Worm (Caenorhabditis elegans): ENCODE measurements around the gene glb-33.

glb-33 gene

DNA sequence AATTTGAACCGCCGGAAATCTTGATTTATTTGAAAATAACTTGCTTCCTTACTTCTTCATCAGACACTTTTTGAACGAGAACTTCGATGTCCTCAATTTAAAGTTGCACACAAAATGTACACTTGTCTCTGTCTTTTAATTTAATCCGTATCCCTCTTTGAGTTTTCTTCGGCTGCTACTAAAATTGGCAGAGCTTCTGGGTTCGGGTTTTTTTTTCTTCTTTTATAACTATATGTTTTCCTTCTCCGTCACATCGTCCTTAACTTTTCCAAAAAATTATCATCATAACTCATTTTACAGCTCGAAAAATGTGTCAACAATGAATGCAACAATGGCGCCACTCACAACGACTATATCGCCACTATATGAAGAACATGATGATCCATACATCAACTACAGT lies at the start of gene glb-33:
TSS of gene glb-33 (plus strand) at position 301 of the 400 bp plus-strand sequence.
- TF ChIP-seq C06A6.2 (GFP tag; conservative IDR thresholded peaks at IDR 0.05) (no peak), sea-2 (GFP tag; IDR thresholded peaks at IDR 0.05) (no peak), Y56A3A.18 (GFP tag; IDR thresholded peaks at IDR 0.05) (no peak), B0261.1 (tag; optimal IDR thresholded peaks at IDR 0.05) (no peak), efl-1 (GFP tag; optimal IDR thresholded peaks at IDR 0.05) (no peak), attf-5 (GFP tag; optimal IDR thresholded peaks at IDR 0.05) (no peak), rpc-1 (optimal IDR thresholded peaks at IDR 0.05) (no peak), rpc-1 (tag; optimal IDR thresholded peaks at IDR 0.05) (no peak), tbx-9 (tag; optimal IDR thresholded peaks at IDR 0.05; ENCODE audit: borderline replicate concordance) (no peak), lin-54 (GFP tag; optimal IDR thresholded peaks at IDR 0.05) (no peak)

DNA sequence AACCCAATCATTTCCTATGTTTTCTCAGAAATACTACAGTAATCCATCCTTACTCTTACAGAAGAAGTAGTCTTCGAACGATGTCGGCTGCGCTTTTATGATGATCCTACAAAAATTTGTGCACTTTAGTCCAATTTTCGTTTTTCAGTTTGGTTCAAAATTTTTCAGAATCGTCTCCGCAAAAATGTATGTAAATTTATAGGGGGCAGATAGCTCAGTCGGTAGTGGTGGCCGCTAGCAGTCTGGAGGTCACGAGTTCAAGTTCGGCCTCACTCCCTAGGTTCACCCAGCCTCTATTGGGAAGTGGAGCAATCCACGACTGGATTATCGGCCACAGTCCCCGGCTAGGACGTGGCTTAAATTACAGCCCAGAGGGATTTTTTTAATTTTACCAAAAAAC lies 47.8 kb upstream of the glb-33 start:
- TF ChIP-seq tbp1 (GFP tag; optimal IDR thresholded peaks at IDR 0.05) (peak; percentile 79), B0261.1 (tag; optimal IDR thresholded peaks at IDR 0.05) (peak; percentile 47), aptf-3 (GFP tag; IDR thresholded peaks at IDR 0.05) (0 out of 2 replicates have a peak, but pooled peaks have one; percentile 29), D2030.7 (GFP tag; IDR thresholded peaks at IDR 0.05) (0 out of 2 replicates have a peak, but pooled peaks have one; percentile 37), dox-1 (GFP tag; IDR thresholded peaks at IDR 0.05) (0 out of 2 replicates have a peak, but pooled peaks have one; percentile 37), lin-26 (GFP tag; IDR thresholded peaks at IDR 0.05) (peak; percentile 37; the same call in 1 of the 2 replicates), mcd-1 (GFP tag; IDR thresholded peaks at IDR 0.05) (peak; percentile 36; the same call in 1 of the 2 replicates), rpc-1 (optimal IDR thresholded peaks at IDR 0.05) (peak; percentile 42), rpc-1 (tag; optimal IDR thresholded peaks at IDR 0.05) (peak; percentile 72), him-1 (tag; optimal IDR thresholded peaks at IDR 0.05) (peak; percentile 7), ekl-4 (GFP tag; IDR thresholded peaks at IDR 0.05) (0 out of 2 replicates have a peak, but pooled peaks have one; percentile 17)

DNA sequence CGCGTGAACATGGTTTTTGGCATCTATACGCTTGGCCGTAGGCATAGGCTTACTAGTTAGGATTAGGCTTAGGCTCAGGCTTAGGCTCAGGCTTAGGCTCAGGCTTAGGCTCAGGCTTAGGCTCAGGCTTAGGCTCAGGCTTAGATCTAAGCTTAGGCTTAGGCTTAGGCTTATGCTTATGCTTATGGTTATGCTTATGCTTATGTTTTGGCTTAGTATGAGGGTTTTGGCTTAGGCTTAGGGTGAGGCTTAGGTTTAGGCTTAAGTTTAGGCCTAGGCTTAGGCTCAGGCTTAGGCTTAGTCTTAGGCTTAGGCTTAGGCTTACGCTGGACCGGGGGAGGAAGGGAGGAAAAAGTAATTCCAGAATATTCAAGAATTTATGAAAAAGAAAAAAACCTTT lies 46.1 kb upstream of the glb-33 start:
- TF ChIP-seq egrh-3 (GFP tag; IDR thresholded peaks at IDR 0.05) (no peak), madf-6 (GFP tag; IDR thresholded peaks at IDR 0.05) (no peak), C17E4.6 (GFP tag; IDR thresholded peaks at IDR 0.05) (no peak), ztf-26 (tag; optimal IDR thresholded peaks at IDR 0.05) (no peak)

DNA sequence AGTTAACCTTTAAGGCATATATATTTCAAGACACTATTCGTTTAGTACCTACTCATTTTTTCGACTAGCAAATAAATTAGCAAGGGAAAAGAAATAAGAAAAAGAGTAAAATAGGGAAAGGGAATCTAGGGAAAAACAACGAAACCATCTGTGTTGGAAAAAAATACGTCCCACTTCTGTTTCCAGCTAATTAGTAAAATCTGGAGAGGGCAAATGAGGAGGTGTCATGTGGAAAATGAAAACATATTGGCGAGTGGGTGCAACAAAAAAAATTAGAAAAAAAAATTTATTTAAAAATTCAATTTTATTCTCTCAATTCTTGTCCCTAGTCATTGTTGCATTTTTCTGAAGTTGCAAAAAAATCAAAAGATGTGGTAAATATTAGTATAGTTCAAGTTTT lies 44.2 kb upstream of the glb-33 start:
- TF ChIP-seq lin-54 (GFP tag; optimal IDR thresholded peaks at IDR 0.05), result no peak
- TF ChIP-seq zfh-2 (GFP tag; conservative IDR thresholded peaks at IDR 0.05), result no peak
- TF ChIP-seq chd-7 (tag; optimal IDR thresholded peaks at IDR 0.05), result no peak

DNA sequence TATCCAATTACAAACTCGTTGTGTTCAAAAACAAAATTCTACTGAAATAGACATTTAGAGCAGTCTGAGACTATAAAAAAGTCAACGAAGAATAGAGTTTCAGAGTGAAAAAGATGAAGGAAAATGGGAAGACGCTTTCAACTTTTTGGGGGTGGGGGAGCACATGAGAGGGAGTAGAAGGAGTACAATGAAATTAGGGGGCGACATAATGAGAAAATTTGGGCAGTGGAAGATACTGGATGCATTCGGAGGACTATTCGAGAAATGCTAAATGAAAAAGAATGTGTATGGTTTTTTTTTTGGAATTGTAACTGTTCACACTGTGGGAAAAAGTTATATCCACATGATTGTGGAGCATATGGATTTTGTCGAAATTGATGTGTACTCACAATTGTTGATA lies 38.7 kb upstream of the glb-33 start:
- TF ChIP-seq akir-1 (GFP tag; optimal IDR thresholded peaks at IDR 0.05) (no peak), madf-6 (GFP tag; IDR thresholded peaks at IDR 0.05) (no peak), hrde-1 (tag; optimal IDR thresholded peaks at IDR 0.05; ENCODE audit: borderline replicate concordance) (no peak), F39B2.1 (GFP tag; IDR thresholded peaks at IDR 0.05) (no peak), F37B4.10 (GFP tag; IDR thresholded peaks at IDR 0.05) (no peak), chd-7 (tag; optimal IDR thresholded peaks at IDR 0.05) (no peak), Y53G8AR.9 (GFP tag; conservative IDR thresholded peaks at IDR 0.05) (no peak), snpc-3.4 (tag; optimal IDR thresholded peaks at IDR 0.05) (no peak), mel-28 (tag; optimal IDR thresholded peaks at IDR 0.05; ENCODE audit: borderline replicate concordance) (no peak)

DNA sequence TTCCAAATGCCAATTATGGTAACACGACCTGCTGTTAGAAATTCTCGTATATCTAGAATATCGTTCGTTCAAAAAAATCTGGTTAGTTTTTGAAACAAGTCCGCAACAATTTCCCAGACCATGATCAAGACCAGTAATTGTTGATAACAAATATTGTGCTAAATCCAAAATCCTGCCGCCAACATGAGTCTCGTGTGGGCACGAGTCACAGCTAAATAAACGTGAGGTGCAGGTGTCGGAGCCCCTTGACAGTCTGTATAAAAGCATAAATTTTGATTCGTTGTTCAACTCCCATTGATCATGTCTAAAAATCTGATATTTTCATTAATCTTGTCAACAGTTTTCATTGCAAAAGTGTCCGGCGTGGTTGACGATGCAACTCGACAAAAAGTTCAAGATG lies 37.1 kb upstream of the glb-33 start, which contains the start of gene F16B3.2:
TSS of gene F16B3.2 (plus strand) at position 301 of the 400 bp plus-strand sequence.
- TF ChIP-seq ztf-3 (GFP tag; optimal IDR thresholded peaks at IDR 0.05), result no peak
- no peak for TF ChIP-seq egl-44 (GFP tag; IDR thresholded peaks at IDR 0.05)
- no peak for TF ChIP-seq him-1 (tag; optimal IDR thresholded peaks at IDR 0.05)
- no peak for TF ChIP-seq ekl-4 (GFP tag; IDR thresholded peaks at IDR 0.05)
- TF ChIP-seq hmg-1.2 (GFP tag; IDR thresholded peaks at IDR 0.05), result no peak
- TF ChIP-seq lin-26 (GFP tag; IDR thresholded peaks at IDR 0.05), result no peak
- no peak for TF ChIP-seq sptf-2 (GFP tag; optimal IDR thresholded peaks at IDR 0.05)
- TF ChIP-seq bed-1 (GFP tag; IDR thresholded peaks at IDR 0.05), result no peak
- TF ChIP-seq cebp-1 (GFP tag; IDR thresholded peaks at IDR 0.05), result no peak
- TF ChIP-seq cebp-1 (tag; optimal IDR thresholded peaks at IDR 0.05), result no peak
- no peak for TF ChIP-seq madf-3 (GFP tag; IDR thresholded peaks at IDR 0.05)
- TF ChIP-seq somi-1 (GFP tag; optimal IDR thresholded peaks at IDR 0.05), result no peak
- TF ChIP-seq ztf-26 (tag; optimal IDR thresholded peaks at IDR 0.05), result no peak
- no peak for TF ChIP-seq zfh-2 (GFP tag; conservative IDR thresholded peaks at IDR 0.05)

Measured in whole organism, young adult.